Worm (Caenorhabditis elegans): ENCODE measurements around the gene msrp-6.

The msrp-6 gene

DNA sequence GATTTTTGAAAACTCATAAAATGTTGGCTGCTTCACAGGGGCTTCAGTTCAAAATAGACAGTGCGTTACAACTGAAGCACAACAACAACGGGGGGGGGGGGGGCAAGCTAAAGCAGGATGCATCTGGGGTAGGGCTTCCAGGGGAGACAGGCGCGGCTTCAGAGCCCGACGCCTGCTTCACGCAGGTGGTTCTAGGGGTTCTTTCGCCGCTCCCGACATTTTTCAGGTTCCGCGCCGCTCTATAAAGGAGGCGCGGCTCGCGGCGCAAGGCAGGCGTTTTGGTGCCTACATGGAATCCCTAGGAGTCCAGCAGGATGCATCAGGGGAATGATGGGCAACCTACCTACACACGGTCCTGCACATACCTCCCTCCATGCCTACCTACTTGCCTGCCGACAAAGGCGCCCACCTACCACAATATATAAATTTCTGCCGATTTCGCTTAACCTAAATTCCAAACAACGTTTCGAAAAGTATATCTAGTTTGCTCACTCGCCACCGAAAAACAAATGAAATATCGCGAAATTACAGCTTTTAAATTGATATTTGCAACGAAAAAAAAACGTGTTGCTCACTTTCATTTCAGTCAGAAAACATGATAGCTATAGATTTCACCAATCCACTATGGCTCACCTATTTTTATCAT is 8.0 kb downstream of the msrp-6 start, which contains the start of gene sri-71:
sri-71 (plus strand) TSS at position 596 of the 646 bp plus-strand sequence.
- no peak for TF ChIP-seq pes-1 (GFP tag; IDR thresholded peaks at IDR 0.05)
- TF ChIP-seq flt-1 (GFP tag; IDR thresholded peaks at IDR 0.05) = no peak
- TF ChIP-seq tra-4 (tag; optimal IDR thresholded peaks at IDR 0.05) = no peak
- no peak for TF ChIP-seq ama-1 (optimal IDR thresholded peaks at IDR 0.05)
- TF ChIP-seq scrt-1 (GFP tag; IDR thresholded peaks at IDR 0.05) = no peak
- TF ChIP-seq tbx-37 (GFP tag; conservative IDR thresholded peaks at IDR 0.05) = no peak
- no peak for TF ChIP-seq hmbx-1 (tag; optimal IDR thresholded peaks at IDR 0.05)
- TF ChIP-seq ets-7 (tag; optimal IDR thresholded peaks at IDR 0.05) = no peak
- TF ChIP-seq sea-1 (GFP tag; conservative IDR thresholded peaks at IDR 0.05) = no peak
- no peak for TF ChIP-seq ceh-36 (tag; optimal IDR thresholded peaks at IDR 0.05)
- TF ChIP-seq ceh-13 (GFP tag; optimal IDR thresholded peaks at IDR 0.05) = no peak
- no peak for TF ChIP-seq hnd-1 (tag; optimal IDR thresholded peaks at IDR 0.05)
- no peak for TF ChIP-seq aly-1 (tag; optimal IDR thresholded peaks at IDR 0.05)
- no peak for TF ChIP-seq B0310.2 (tag; optimal IDR thresholded peaks at IDR 0.05)
- TF ChIP-seq hmg-4 (GFP tag; optimal IDR thresholded peaks at IDR 0.05) = no peak
- TF ChIP-seq F13C5.2 (tag; optimal IDR thresholded peaks at IDR 0.05) = no peak
- no peak for TF ChIP-seq tbx-11 (GFP tag; IDR thresholded peaks at IDR 0.05)

DNA sequence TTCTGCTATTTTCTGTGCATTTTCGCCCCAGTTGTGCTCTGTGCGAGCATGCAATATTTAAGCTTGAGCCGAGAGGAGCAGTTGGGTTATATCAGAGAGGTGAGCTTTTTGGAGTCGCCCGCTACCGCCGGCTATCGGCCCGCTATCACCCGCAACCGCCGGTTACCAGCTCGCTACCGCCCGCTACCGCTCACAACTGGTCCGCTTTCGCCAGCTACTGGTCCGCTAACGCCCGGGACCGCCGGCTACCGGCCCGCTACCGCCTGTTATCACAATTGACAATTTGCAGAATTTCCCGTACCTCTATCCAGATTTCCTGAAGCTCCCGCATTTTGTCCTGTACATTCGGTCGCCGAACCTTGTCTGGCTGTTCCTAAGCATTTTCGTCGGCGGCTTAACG is 9.2 kb downstream of the msrp-6 start:
- TF ChIP-seq ama-1 (optimal IDR thresholded peaks at IDR 0.05) = no peak
- TF ChIP-seq hmg-4 (GFP tag; optimal IDR thresholded peaks at IDR 0.05) = no peak
- TF ChIP-seq B0310.2 (tag; optimal IDR thresholded peaks at IDR 0.05) = no peak

DNA sequence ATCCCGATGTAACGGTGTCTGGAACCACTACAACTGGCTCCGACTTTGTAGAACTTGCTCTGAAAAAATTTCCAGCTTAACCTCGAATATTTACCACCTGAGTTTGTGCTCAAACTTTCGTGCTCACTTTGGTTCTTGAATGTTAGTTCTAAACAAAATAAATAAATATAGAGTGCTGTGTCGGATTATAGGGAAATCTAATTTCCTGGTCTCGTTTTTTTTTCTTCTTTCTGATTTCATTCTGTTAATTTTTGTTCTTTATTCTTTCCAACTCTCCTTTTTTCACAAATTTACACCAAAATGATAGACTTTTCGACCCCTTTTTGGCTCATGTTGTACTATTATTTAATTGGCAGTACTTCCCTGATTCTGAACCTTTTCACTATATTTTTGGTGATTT is 10.0 kb downstream of the msrp-6 start, which contains the start of gene sri-37:
sri-37 (plus strand) TSS at position 301 of the 400 bp plus-strand sequence.
- TF ChIP-seq pes-1 (GFP tag; IDR thresholded peaks at IDR 0.05) (no peak), tbx-11 (GFP tag; IDR thresholded peaks at IDR 0.05) (no peak), hnd-1 (tag; optimal IDR thresholded peaks at IDR 0.05) (no peak), aly-1 (tag; optimal IDR thresholded peaks at IDR 0.05) (no peak), ama-1 (optimal IDR thresholded peaks at IDR 0.05) (no peak), B0310.2 (tag; optimal IDR thresholded peaks at IDR 0.05) (no peak), tbx-37 (GFP tag; conservative IDR thresholded peaks at IDR 0.05) (no peak), ets-7 (tag; optimal IDR thresholded peaks at IDR 0.05) (no peak), hmbx-1 (tag; optimal IDR thresholded peaks at IDR 0.05) (no peak), flt-1 (GFP tag; IDR thresholded peaks at IDR 0.05) (no peak), ceh-36 (tag; optimal IDR thresholded peaks at IDR 0.05) (no peak), F13C5.2 (tag; optimal IDR thresholded peaks at IDR 0.05) (no peak)

DNA sequence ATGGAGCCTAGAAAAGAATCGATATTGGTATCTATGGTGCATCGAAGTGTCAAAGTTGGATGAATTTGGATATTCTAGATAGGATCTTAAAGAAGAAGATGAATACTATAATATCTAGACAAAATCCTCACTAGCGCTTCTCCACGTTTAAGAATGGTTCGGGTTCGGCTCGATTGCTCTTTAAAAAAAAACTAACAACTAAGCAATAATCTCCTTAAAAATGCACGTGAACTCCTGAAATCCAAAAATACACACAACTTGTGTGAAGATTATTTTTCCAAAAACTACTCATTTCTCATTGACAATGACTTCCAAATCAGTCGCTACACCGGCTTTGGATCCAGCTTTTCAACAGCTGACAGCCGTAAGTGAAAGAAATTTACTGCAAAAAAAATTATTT is 11.9 kb downstream of the msrp-6 start, which contains the start of gene D2062.1:
D2062.1 (plus strand) TSS at position 301 of the 400 bp plus-strand sequence.
- TF ChIP-seq tbx-11 (GFP tag; IDR thresholded peaks at IDR 0.05) = no peak
- TF ChIP-seq aly-1 (tag; optimal IDR thresholded peaks at IDR 0.05) = no peak
- TF ChIP-seq ceh-13 (GFP tag; optimal IDR thresholded peaks at IDR 0.05) = no peak
- no peak for TF ChIP-seq flt-1 (GFP tag; IDR thresholded peaks at IDR 0.05)
- TF ChIP-seq sea-1 (GFP tag; conservative IDR thresholded peaks at IDR 0.05) = no peak
- TF ChIP-seq pes-1 (GFP tag; IDR thresholded peaks at IDR 0.05) = no peak
- no peak for TF ChIP-seq hmg-4 (GFP tag; optimal IDR thresholded peaks at IDR 0.05)
- no peak for TF ChIP-seq tbx-37 (GFP tag; conservative IDR thresholded peaks at IDR 0.05)
- TF ChIP-seq ets-7 (tag; optimal IDR thresholded peaks at IDR 0.05) = no peak
- no peak for TF ChIP-seq tra-4 (tag; optimal IDR thresholded peaks at IDR 0.05)

DNA sequence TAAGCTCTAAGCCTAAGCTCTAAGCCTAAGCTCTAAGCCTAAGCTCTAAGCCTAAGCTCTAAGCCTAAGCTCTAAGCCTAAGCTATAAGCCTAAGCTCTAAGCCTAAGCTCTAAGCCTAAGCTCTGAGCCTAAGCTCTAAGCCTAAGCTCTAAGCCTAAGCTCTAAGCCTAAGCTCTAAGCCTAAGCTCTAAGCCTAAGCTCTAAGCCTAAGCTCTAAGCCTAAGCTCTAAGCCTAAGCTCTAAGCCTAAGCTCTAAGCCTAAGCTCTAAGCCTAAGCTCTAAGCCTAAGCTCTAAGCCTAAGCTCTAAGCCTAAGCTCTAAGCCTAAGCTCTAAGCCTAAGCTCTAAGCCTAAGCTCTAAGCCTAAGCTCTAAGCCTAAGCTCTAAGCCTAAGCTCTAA is 12.9 kb downstream of the msrp-6 start:
- peak; percentile 76 for TF ChIP-seq ceh-36 (tag; optimal IDR thresholded peaks at IDR 0.05)

DNA sequence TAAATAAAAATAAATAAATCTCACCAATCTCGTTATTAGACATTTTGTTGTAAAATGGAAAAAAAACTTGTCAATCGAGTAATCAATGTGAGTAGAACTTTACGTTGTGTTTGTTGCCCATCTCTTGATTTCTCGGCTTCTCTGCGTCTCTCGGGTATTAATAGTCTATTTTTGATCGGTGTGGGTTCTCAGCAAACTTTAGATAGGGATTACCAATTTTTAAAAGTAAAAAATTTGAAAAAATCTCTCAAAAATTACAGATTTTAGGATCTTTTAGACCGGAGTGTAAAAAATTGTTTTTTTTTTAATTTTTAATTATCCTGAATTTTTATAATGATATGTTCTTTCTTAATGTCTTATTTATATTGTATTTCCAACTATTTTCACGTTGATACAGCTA is 18.1 kb downstream of the msrp-6 start, which contains the start of gene F22E5.21:
F22E5.21 (minus strand) TSS at position 101 of the 400 bp plus-strand sequence.
- TF ChIP-seq ceh-36 (tag; optimal IDR thresholded peaks at IDR 0.05) = no peak
- no peak for TF ChIP-seq hnd-1 (tag; optimal IDR thresholded peaks at IDR 0.05)
- no peak for TF ChIP-seq F13C5.2 (tag; optimal IDR thresholded peaks at IDR 0.05)
- no peak for TF ChIP-seq tra-4 (tag; optimal IDR thresholded peaks at IDR 0.05)
- TF ChIP-seq aly-1 (tag; optimal IDR thresholded peaks at IDR 0.05) = no peak

DNA sequence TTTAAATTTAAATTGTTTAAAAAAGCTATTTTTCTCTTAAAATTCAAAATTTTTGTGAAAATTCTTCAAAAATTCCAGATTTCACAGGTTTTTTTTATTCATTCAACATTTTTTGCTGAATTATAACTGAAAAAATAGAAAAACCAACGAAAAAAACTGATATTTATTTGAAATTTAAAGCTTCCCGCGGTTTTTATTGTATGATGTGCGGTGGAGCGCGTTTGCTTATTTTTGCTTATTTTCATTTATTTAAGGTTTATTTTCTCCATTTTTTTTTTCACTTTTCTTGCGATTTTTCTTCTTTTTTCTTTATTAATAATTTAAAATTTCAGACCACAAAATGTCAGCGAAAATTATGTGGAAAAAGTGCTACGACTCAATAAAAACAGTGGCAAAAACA is 18.8 kb downstream of the msrp-6 start, which contains the start of gene F22E5.9:
F22E5.9 (plus strand) TSS at position 327 of the 400 bp plus-strand sequence.
- no peak for TF ChIP-seq tra-4 (tag; optimal IDR thresholded peaks at IDR 0.05)
- no peak for TF ChIP-seq tbx-11 (GFP tag; IDR thresholded peaks at IDR 0.05)
- TF ChIP-seq sea-1 (GFP tag; conservative IDR thresholded peaks at IDR 0.05) = no peak
- TF ChIP-seq F13C5.2 (tag; optimal IDR thresholded peaks at IDR 0.05) = no peak
- no peak for TF ChIP-seq scrt-1 (GFP tag; IDR thresholded peaks at IDR 0.05)
- no peak for TF ChIP-seq hnd-1 (tag; optimal IDR thresholded peaks at IDR 0.05)
- TF ChIP-seq ets-7 (tag; optimal IDR thresholded peaks at IDR 0.05) = no peak
- no peak for TF ChIP-seq pes-1 (GFP tag; IDR thresholded peaks at IDR 0.05)

DNA sequence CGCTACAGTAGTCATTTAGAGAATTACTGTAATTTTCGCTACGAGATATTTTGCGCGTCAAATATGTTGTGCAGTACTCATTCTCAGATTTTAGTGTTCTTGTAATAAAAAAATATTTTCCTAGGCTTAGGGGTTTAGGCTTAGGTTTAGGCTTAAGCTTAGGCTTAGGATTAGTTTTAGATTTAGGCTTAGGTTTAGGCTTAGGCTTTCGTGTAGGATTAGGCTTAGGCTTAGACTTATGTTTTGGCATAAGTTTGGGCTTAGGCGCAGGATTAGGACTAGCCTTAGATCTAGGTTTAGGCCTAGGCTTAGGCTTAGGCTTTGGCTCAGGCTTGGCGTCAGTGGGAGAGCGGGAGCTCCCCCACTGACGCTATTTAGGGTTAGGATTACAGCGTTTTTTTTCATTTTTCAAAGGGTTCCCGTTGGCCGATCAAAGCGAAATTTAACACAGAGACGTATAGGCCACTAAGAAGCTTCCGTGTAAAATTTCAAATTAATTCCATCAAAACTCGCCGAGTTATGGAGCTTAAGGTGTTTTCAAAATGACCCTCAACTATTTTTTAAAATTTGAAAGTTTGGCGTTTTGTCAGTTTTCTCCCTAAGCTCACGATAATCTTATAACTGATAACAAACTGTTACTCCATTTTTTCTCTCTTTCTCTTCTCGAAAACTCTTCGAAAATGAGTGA is 20.3 kb downstream of the msrp-6 start, which contains the start of gene F22E5.8:
F22E5.8 (plus strand) TSS at position 638 of the 688 bp plus-strand sequence.
- TF ChIP-seq pes-1 (GFP tag; IDR thresholded peaks at IDR 0.05) (0 out of 2 replicates have a peak, but pooled peaks have one; percentile 10), ceh-36 (tag; optimal IDR thresholded peaks at IDR 0.05) (peak; percentile 58)
